Worm (Caenorhabditis elegans) whole organism, L3 larva: ENCODE results near the gene let-716.

Experiments
- ZK546.5 ChIP-seq: sonication (generic microtip); optimal IDR thresholded peaks from 2 replicates; lab custom pipeline; 2017; ENCODE audit warnings: missing biosample characterization, missing genetic modification characterization
- ceh-16 ChIP-seq: sonication (generic microtip); optimal IDR thresholded peaks from 2 replicates; lab custom pipeline; 2017; ENCODE audit warnings: missing biosample characterization, missing genetic modification characterization
- ceh-28 ChIP-seq: fragments of 150-350 bp; optimal IDR thresholded peaks from 2 replicates; lab custom pipeline; 2014; ENCODE audit warnings: missing biosample characterization, missing genetic modification reagents, missing genetic modification characterization
- daf-12 ChIP-seq: fragments of 150-350 bp; optimal IDR thresholded peaks from 2 replicates; lab custom pipeline; 2014; ENCODE audit warnings: missing biosample characterization, missing genetic modification reagents, missing genetic modification characterization
- egl-27 ChIP-seq: sonication (generic microtip); optimal IDR thresholded peaks from 4 replicates; lab custom pipeline; 2017; ENCODE audit warnings: missing biosample characterization, missing genetic modification reagents, missing genetic modification characterization
- elt-1 ChIP-seq: fragments of 150-350 bp; optimal IDR thresholded peaks from 2 replicates; lab custom pipeline; 2014; ENCODE audit warnings: missing biosample characterization, missing genetic modification characterization
- lin-15B ChIP-seq: fragments of 150-350 bp; optimal IDR thresholded peaks from 2 replicates; lab custom pipeline; 2014; ENCODE audit warnings: missing biosample characterization, missing genetic modification characterization
- nfya-1 ChIP-seq: sonication (generic microtip); optimal IDR thresholded peaks from 2 replicates; lab custom pipeline; 2017; ENCODE audit warnings: missing genetic modification characterization, mild to moderate bottlenecking, missing compliant biosample characterization, antibody characterized with exemption, moderate library complexity; ENCODE audit not compliant: insufficient read depth
- nhr-12 ChIP-seq: fragments of 150-350 bp; optimal IDR thresholded peaks from 2 replicates; lab custom pipeline; 2014; ENCODE audit warnings: missing biosample characterization, missing genetic modification characterization
- nhr-237 ChIP-seq: fragments of 150-350 bp; optimal IDR thresholded peaks from 2 replicates; lab custom pipeline; 2014; ENCODE audit warnings: missing biosample characterization, missing genetic modification characterization
- nhr-25 ChIP-seq: sonication (generic microtip); optimal IDR thresholded peaks from 2 replicates; lab custom pipeline; 2017; ENCODE audit warnings: missing biosample characterization, missing genetic modification characterization
- nhr-28 ChIP-seq: fragments of 150-350 bp; optimal IDR thresholded peaks from 2 replicates; lab custom pipeline; 2014; ENCODE audit warnings: missing biosample characterization, missing genetic modification characterization
- nhr-67 ChIP-seq: fragments of 150-350 bp; optimal IDR thresholded peaks from 2 replicates; lab custom pipeline; 2014; ENCODE audit warnings: missing biosample characterization, missing genetic modification characterization
- pqm-1 ChIP-seq: fragments of 150-350 bp; optimal IDR thresholded peaks from 2 replicates; lab custom pipeline; 2017; ENCODE audit warnings: missing biosample characterization, missing genetic modification characterization, inconsistent platforms
- tbx-2 ChIP-seq: sonication (generic microtip); optimal IDR thresholded peaks from 2 replicates; lab custom pipeline; 2016; ENCODE audit warnings: mild to moderate bottlenecking, missing genetic modification characterization, missing compliant biosample characterization
- zag-1 ChIP-seq: fragments of 150-350 bp; optimal IDR thresholded peaks from 2 replicates; lab custom pipeline; 2014; ENCODE audit warnings: missing biosample characterization, missing genetic modification characterization
- ztf-11 ChIP-seq: fragments of 150-350 bp; optimal IDR thresholded peaks from 2 replicates; lab custom pipeline; 2014; ENCODE audit warnings: missing biosample characterization, missing genetic modification characterization

The let-716 gene

DNA sequence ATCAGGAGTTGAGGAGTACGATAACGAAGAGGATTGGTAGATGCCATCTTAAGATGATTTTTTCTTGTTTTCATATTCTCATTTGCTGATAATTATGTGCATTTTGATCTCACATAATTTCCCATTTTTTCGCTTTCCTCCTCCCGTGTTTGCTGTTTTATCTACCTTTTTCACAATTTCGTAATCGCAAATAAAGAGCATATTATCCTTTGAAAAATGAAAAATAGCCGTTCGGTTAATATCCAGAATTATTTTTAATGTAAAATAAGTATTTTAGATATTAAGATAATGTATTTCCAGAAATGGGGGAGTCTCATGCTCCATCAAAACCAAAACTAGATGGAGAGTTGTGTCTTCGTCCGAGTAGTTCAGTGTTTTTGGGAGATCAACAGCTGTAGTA is 49.6 kb downstream of the let-716 start, which contains the start of gene vps-16:
Gene vps-16, plus strand, starts transcription at position 301 of the 400 bp plus-strand sequence.
- TF ChIP-seq nhr-237 (tag; lab: Kevin White, UChicago) (no peak), egl-27 (tag; lab: Kevin White, UChicago) (no peak), daf-12 (no peak), ceh-28 (tag; lab: Kevin White, UChicago) (no peak), zag-1 (no peak)

DNA sequence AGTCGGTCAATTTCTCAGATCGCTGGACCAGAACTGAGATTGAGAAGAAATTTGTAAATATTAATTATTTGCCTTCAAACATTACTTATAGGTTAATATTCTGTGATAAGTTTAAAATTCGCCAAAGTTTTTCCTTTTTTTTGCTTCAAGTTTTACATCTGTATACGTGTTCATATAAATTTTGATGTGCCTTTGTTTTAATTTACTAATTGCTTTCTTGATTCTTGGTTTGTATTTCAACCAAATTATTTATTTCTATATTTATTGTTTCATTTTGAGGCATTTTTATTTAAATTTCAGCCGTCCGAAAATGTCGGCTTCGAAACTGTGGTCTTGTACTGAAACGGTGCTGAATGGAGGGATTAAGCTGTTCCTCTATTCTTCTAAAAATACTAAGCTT is 53.0 kb downstream of the let-716 start, which contains the start of gene C05D11.1:
Gene C05D11.1, plus strand, starts transcription at position 301 of the 400 bp plus-strand sequence.
- TF ChIP-seq pqm-1 (no peak), ztf-11 (tag; lab: Kevin White, UChicago) (no peak), ceh-28 (tag; lab: Kevin White, UChicago) (no peak), nfya-1 (tag; lab: Kevin White, UChicago) (no peak), lin-15B (tag; lab: Kevin White, UChicago) (no peak), ZK546.5 (tag; lab: Kevin White, UChicago) (no peak), nhr-67 (tag; lab: Kevin White, UChicago) (no peak), ceh-16 (tag; lab: Kevin White, UChicago) (no peak), nhr-25 (tag; lab: Kevin White, UChicago) (no peak), nhr-28 (tag; lab: Kevin White, UChicago) (no peak), nhr-12 (tag; lab: Kevin White, UChicago) (no peak), elt-1 (no peak), tbx-2 (tag; lab: Kevin White, UChicago) (no peak)
